Fruit fly (Drosophila melanogaster) whole organism, wandering third instar larva: ENCODE results near the gene eg.

Source experiments
- CG9705 ChIP-seq: fragments of 200-800 bp; sonication (Bioruptor generic); optimal IDR thresholded peaks from 2 replicates; lab custom pipeline; 2018; ENCODE audit warnings: missing biosample characterization, mild to moderate bottlenecking, missing genetic modification characterization
- pan ChIP-seq: fragments of >200 bp; optimal IDR thresholded peaks from 2 replicates; lab custom pipeline; 2017
- usp ChIP-seq: fragments of >200 bp; optimal IDR thresholded peaks from 2 replicates; lab custom pipeline; 2017; ENCODE audit warnings: missing biosample characterization, missing genetic modification characterization

- no peak for TF ChIP-seq usp
- no peak for TF ChIP-seq CG9705 (GFP tag; lab: Kevin White, UChicago)
- TF ChIP-seq pan (lab: Kevin White, UChicago), result no peak
Observed at dm6 chr3L:21844488-21844887, 36.0 kb downstream of the eg start, which contains the start of gene mub.
